Fruit fly (Drosophila melanogaster) whole organism, embryonic: ENCODE results near the gene Paris.
A peak's percentile ranks its signal among the peaks of the same experiment; 100 is the strongest.

ENCODE experiments used
- Bdp1 ChIP-seq: fragments of 200-800 bp; sonication (Bioruptor generic); optimal IDR thresholded peaks from 3 replicates; lab custom pipeline; 2016; ENCODE audit warnings: missing biosample characterization, missing genetic modification characterization
- Bteb2 ChIP-seq: fragments of 200-800 bp; sonication (Bioruptor generic); optimal IDR thresholded peaks from 2 replicates; lab custom pipeline; 2016; ENCODE audit warnings: missing biosample characterization, missing genetic modification characterization
- CG1024 ChIP-seq: fragments of 200-800 bp; sonication (Bioruptor generic); IDR thresholded peaks from 2 replicates; pipeline ENCODE4 v1.3.6; 2022; ENCODE audit warnings: missing biosample characterization, missing genetic modification characterization
- CG10267 ChIP-seq: fragments of 200-800 bp; sonication (Bioruptor generic); optimal IDR thresholded peaks from 2 replicates; lab custom pipeline; 2018; ENCODE audit warnings: missing biosample characterization, mild to moderate bottlenecking, missing genetic modification characterization, moderate library complexity
- CG10274 ChIP-seq: fragments of 200-800 bp; sonication (Bioruptor generic); optimal IDR thresholded peaks from 3 replicates; lab custom pipeline; 2017; ENCODE audit warnings: missing biosample characterization, mild to moderate bottlenecking, missing genetic modification characterization
- CG10462 ChIP-seq: fragments of 200-800 bp; sonication (Bioruptor generic); optimal IDR thresholded peaks from 2 replicates; lab custom pipeline; 2016; ENCODE audit warnings: missing biosample characterization, missing genetic modification characterization
- CG11504 ChIP-seq: fragments of 200-800 bp; sonication (Bioruptor generic); optimal IDR thresholded peaks from 3 replicates; lab custom pipeline; 2019; ENCODE audit warnings: missing biosample characterization, mild to moderate bottlenecking, missing genetic modification characterization, moderate library complexity
- CG12942 ChIP-seq: fragments of 200-800 bp; sonication (Bioruptor generic); optimal IDR thresholded peaks from 3 replicates; lab custom pipeline; 2016; ENCODE audit warnings: missing biosample characterization, missing genetic modification characterization
- CG13296 ChIP-seq: fragments of 200-800 bp; sonication (Bioruptor generic); optimal IDR thresholded peaks from 3 replicates; lab custom pipeline; 2018; ENCODE audit warnings: missing biosample characterization, mild to moderate bottlenecking, missing genetic modification characterization
- CG15601 ChIP-seq: fragments of 200-800 bp; sonication (Bioruptor generic); optimal IDR thresholded peaks from 3 replicates; lab custom pipeline; 2019; ENCODE audit warnings: missing biosample characterization, mild to moderate bottlenecking, missing genetic modification characterization, moderate library complexity
- CG16815 ChIP-seq: fragments of 200-800 bp; sonication (Bioruptor generic); optimal IDR thresholded peaks from 3 replicates; lab custom pipeline; 2017; ENCODE audit warnings: missing biosample characterization, mild to moderate bottlenecking, missing genetic modification characterization
- CG17186 ChIP-seq: fragments of 200-800 bp; sonication (Bioruptor generic); optimal IDR thresholded peaks from 3 replicates; lab custom pipeline; 2017; ENCODE audit warnings: missing biosample characterization, missing genetic modification reagents, missing genetic modification characterization
- CG17359 ChIP-seq: fragments of 200-800 bp; sonication (Bioruptor generic); optimal IDR thresholded peaks from 3 replicates; lab custom pipeline; 2018; ENCODE audit warnings: missing biosample characterization, mild to moderate bottlenecking, missing genetic modification characterization, moderate library complexity
- CG18011 ChIP-seq: fragments of 200-800 bp; sonication (Bioruptor generic); optimal IDR thresholded peaks from 2 replicates; lab custom pipeline; 2017; ENCODE audit warnings: missing biosample characterization, missing genetic modification characterization, mild to moderate bottlenecking, moderate library complexity, missing genotype
- CG2129 ChIP-seq: fragments of 200-800 bp; sonication (Bioruptor generic); IDR thresholded peaks from 2 replicates; pipeline ENCODE4 v1.3.6; 2022; ENCODE audit warnings: missing biosample characterization, missing genetic modification characterization; ENCODE audit not compliant: partially characterized antibody
- CG2678 ChIP-seq: fragments of 200-800 bp; sonication (Bioruptor generic); optimal IDR thresholded peaks from 3 replicates; lab custom pipeline; 2019; ENCODE audit warnings: missing biosample characterization, mild to moderate bottlenecking, missing genetic modification characterization, moderate library complexity
- CG30403 ChIP-seq: fragments of 200-800 bp; sonication (Bioruptor generic); optimal IDR thresholded peaks from 3 replicates; lab custom pipeline; 2016; ENCODE audit warnings: missing biosample characterization, missing genetic modification characterization
- CG31441 ChIP-seq: fragments of 200-800 bp; sonication (Bioruptor generic); IDR thresholded peaks from 2 replicates; pipeline ENCODE4 v1.3.6; 2022; ENCODE audit warnings: missing biosample characterization, missing genetic modification characterization
- CG3163 ChIP-seq: fragments of 200-800 bp; sonication (Bioruptor generic); optimal IDR thresholded peaks from 3 replicates; lab custom pipeline; 2016; ENCODE audit warnings: missing biosample characterization, missing genetic modification characterization
- CG32532 ChIP-seq: fragments of 200-800 bp; sonication (Bioruptor generic); IDR thresholded peaks from 2 replicates; pipeline ENCODE4 v1.3.6; 2022; ENCODE audit warnings: missing biosample characterization, missing genetic modification characterization
- CG33213 ChIP-seq: fragments of 200-800 bp; sonication (Bioruptor generic); optimal IDR thresholded peaks from 3 replicates; lab custom pipeline; 2016; ENCODE audit warnings: missing biosample characterization, missing genetic modification characterization
- CG34422 ChIP-seq: fragments of 200-800 bp; sonication (Bioruptor generic); IDR thresholded peaks from 3 replicates; pipeline ENCODE4 v1.3.6; 2022; ENCODE audit warnings: missing biosample characterization, missing genetic modification characterization
- CG3726 ChIP-seq: fragments of 200-800 bp; sonication (Bioruptor generic); IDR thresholded peaks from 3 replicates; pipeline ENCODE4, ENCODE4 v1.3.6; 2022; ENCODE audit warnings: missing biosample characterization, missing genetic modification characterization
- CG6689 ChIP-seq: fragments of 200-800 bp; sonication (Bioruptor generic); IDR thresholded peaks from 2 replicates; pipeline ENCODE4 v1.3.6; 2022; ENCODE audit warnings: missing biosample characterization, missing genetic modification characterization
- CG7928 ChIP-seq: fragments of 200-800 bp; sonication (Bioruptor generic); optimal IDR thresholded peaks from 2 replicates; lab custom pipeline; 2017; ENCODE audit warnings: missing biosample characterization, mild to moderate bottlenecking, missing genetic modification characterization
- Chrac-16 ChIP-seq: fragments of 200-800 bp; sonication (Bioruptor generic); optimal IDR thresholded peaks from 3 replicates; lab custom pipeline; 2016; ENCODE audit warnings: missing biosample characterization, missing genetic modification characterization
- Dad ChIP-seq: fragments of 200-800 bp; sonication (Bioruptor generic); optimal IDR thresholded peaks from 3 replicates; lab custom pipeline; 2016; ENCODE audit warnings: missing biosample characterization, missing genetic modification characterization
- Doc3 ChIP-seq: fragments of 200-800 bp; sonication (Bioruptor generic); IDR thresholded peaks from 3 replicates; pipeline ENCODE4 v1.3.6; 2022; ENCODE audit warnings: missing biosample characterization, missing genetic modification characterization; ENCODE audit not compliant: partially characterized antibody
- E2f2 ChIP-seq: fragments of 200-800 bp; sonication (Bioruptor generic); IDR thresholded peaks from 2 replicates; pipeline ENCODE4 v1.3.6; 2022; ENCODE audit warnings: missing biosample characterization, missing genetic modification characterization
- HmgZ ChIP-seq: fragments of 200-800 bp; sonication (Bioruptor generic); optimal IDR thresholded peaks from 2 replicates; lab custom pipeline; 2018; ENCODE audit warnings: missing biosample characterization, mild to moderate bottlenecking, missing genetic modification characterization
- Hr3 ChIP-seq: fragments of 200-800 bp; sonication (Bioruptor generic); optimal IDR thresholded peaks from 3 replicates; lab custom pipeline; 2016; ENCODE audit warnings: missing biosample characterization, missing genetic modification characterization
- Mes4 ChIP-seq: fragments of 200-800 bp; sonication (Bioruptor generic); optimal IDR thresholded peaks from 2 replicates; lab custom pipeline; 2016; ENCODE audit warnings: missing biosample characterization, missing genetic modification characterization
- NC2α ChIP-seq: fragments of 200-800 bp; sonication (Bioruptor generic); optimal IDR thresholded peaks from 2 replicates; lab custom pipeline; 2016; ENCODE audit warnings: missing biosample characterization, missing genetic modification characterization
- Nf-YC ChIP-seq: fragments of 200-800 bp; optimal IDR thresholded peaks from 3 replicates; lab custom pipeline; 2019; ENCODE audit warnings: missing biosample characterization, mild to moderate bottlenecking, missing genetic modification characterization, moderate library complexity
- Rx ChIP-seq: fragments of 200-800 bp; sonication (Bioruptor generic); IDR thresholded peaks from 2 replicates; pipeline ENCODE4 v1.3.6; 2022; ENCODE audit warnings: missing biosample characterization, missing genetic modification characterization
- Stat92E ChIP-seq, 3 experiments: fragments of >200 bp in 2 of 3; fragments of 200-800 bp in 1 of 3; sonication (Bioruptor generic) in 1 of 3; optimal IDR thresholded peaks; 2 replicates each; lab custom pipeline; 2017 to 2019; ENCODE audit warnings: missing biosample characterization in 3 of 3, missing genetic modification characterization in 3 of 3, mild to moderate bottlenecking in 1 of 3, moderate library complexity in 1 of 3
- bbx ChIP-seq: fragments of 200-800 bp; sonication (Bioruptor generic); IDR thresholded peaks from 2 replicates; pipeline ENCODE4 v1.3.6; 2022; ENCODE audit warnings: missing biosample characterization, missing genetic modification characterization; ENCODE audit not compliant: partially characterized antibody
- bsh ChIP-seq, 2 experiments: fragments of 200-800 bp; sonication (Bioruptor generic); optimal IDR thresholded peaks; 2 replicates each; lab custom pipeline; 2017 to 2018; ENCODE audit warnings: mild to moderate bottlenecking in 2 of 2, missing biosample characterization in 2 of 2, missing genetic modification characterization in 2 of 2, moderate library complexity in 1 of 2
- cas ChIP-seq: fragments of 200-800 bp; sonication (Bioruptor generic); IDR thresholded peaks from 2 replicates; pipeline ENCODE4 v1.3.6; 2022; ENCODE audit warnings: missing biosample characterization, missing genetic modification characterization
- chinmo ChIP-seq: fragments of 200-800 bp; sonication (Bioruptor generic); IDR thresholded peaks from 4 replicates; pipeline ENCODE4 v1.3.6; 2022; ENCODE audit warnings: missing biosample characterization, missing genetic modification characterization; ENCODE audit not compliant: partially characterized antibody
- cwo ChIP-seq: fragments of 200-800 bp; sonication (Bioruptor generic); optimal IDR thresholded peaks from 3 replicates; lab custom pipeline; 2017; ENCODE audit warnings: missing biosample characterization, missing genetic modification characterization, mild to moderate bottlenecking, moderate library complexity, missing genetic modification reagents
- eyg ChIP-seq: fragments of 200-800 bp; sonication (Bioruptor generic); optimal IDR thresholded peaks from 3 replicates; lab custom pipeline; 2016; ENCODE audit warnings: missing biosample characterization, missing genetic modification characterization
- inv ChIP-seq: fragments of 200-800 bp; sonication (Bioruptor generic); IDR thresholded peaks from 2 replicates; pipeline ENCODE4 v1.3.6; 2022; ENCODE audit warnings: missing biosample characterization, missing genetic modification characterization; ENCODE audit not compliant: partially characterized antibody
- maf-S ChIP-seq: fragments of 200-800 bp; sonication (Bioruptor generic); optimal IDR thresholded peaks from 2 replicates; lab custom pipeline; 2016; ENCODE audit warnings: missing biosample characterization, missing genetic modification characterization
- p53 ChIP-seq: fragments of 200-800 bp; sonication (Bioruptor generic); optimal IDR thresholded peaks from 2 replicates; lab custom pipeline; 2016; ENCODE audit warnings: missing biosample characterization, missing genetic modification characterization
- phol ChIP-seq: fragments of 200-800 bp; sonication (Bioruptor generic); optimal IDR thresholded peaks from 3 replicates; lab custom pipeline; 2018; ENCODE audit warnings: missing biosample characterization, mild to moderate bottlenecking, missing genetic modification characterization, moderate library complexity
- pita ChIP-seq: fragments of 200-800 bp; sonication (Bioruptor generic); optimal IDR thresholded peaks from 2 replicates; lab custom pipeline; 2017; ENCODE audit warnings: missing biosample characterization, mild to moderate bottlenecking, missing genetic modification characterization
- toy ChIP-seq: fragments of 200-800 bp; sonication (Bioruptor generic); IDR thresholded peaks from 2 replicates; pipeline ENCODE4 v1.3.6; 2022; ENCODE audit warnings: missing biosample characterization, missing genetic modification characterization
- tup ChIP-seq: fragments of 200-800 bp; sonication (Bioruptor generic); optimal IDR thresholded peaks from 2 replicates; lab custom pipeline; 2016; ENCODE audit warnings: missing biosample characterization, mild to moderate bottlenecking, missing genetic modification characterization, moderate library complexity
- tx ChIP-seq: fragments of 200-800 bp; sonication (Bioruptor generic); optimal IDR thresholded peaks from 2 replicates; lab custom pipeline; 2016; ENCODE audit warnings: missing biosample characterization, missing genetic modification characterization

Gene Paris

dm6 chr2L:4448582-4449016 lies 14.8 kb upstream of the Paris start, which contains the start of gene MFS18 (continued):
- peak; percentile 98 for TF ChIP-seq Hr3 (GFP tag; lab: Kevin White, UChicago)
- peak in 1 of 3 experiments; percentile 96 for TF ChIP-seq Stat92E (GFP tag; optimal IDR thresholded peaks at IDR 0.05; lab: Kevin White, UChicago)
- peak; percentile 16 for TF ChIP-seq CG3163 (GFP tag; lab: Kevin White, UChicago)
- peak; percentile 76 for TF ChIP-seq Mes4
- peak; percentile 99 for TF ChIP-seq CG6689
- TF ChIP-seq CG33213 (GFP tag; lab: Kevin White, UChicago) = peak; percentile 68
- peak; percentile 99 for TF ChIP-seq phol (tag; lab: Kevin White, UChicago)
- peak; percentile 63 for TF ChIP-seq tx (GFP tag; lab: Kevin White, UChicago)
- peak; percentile 96 for TF ChIP-seq CG12942 (GFP tag; lab: Kevin White, UChicago)
- TF ChIP-seq CG17359 = peak; percentile 100
- peak; percentile 96 for TF ChIP-seq toy (GFP tag; lab: Robert Waterston, UW)
- TF ChIP-seq HmgZ (tag; lab: Kevin White, UChicago) = peak; percentile 96
- TF ChIP-seq E2f2 (GFP tag; lab: Robert Waterston, UW) = peak; percentile 88
- TF ChIP-seq CG15601 = peak; percentile 91
- peak; percentile 88 for TF ChIP-seq Dad (GFP tag; lab: Kevin White, UChicago)
- peak; percentile 90 for TF ChIP-seq Bteb2 (GFP tag; lab: Kevin White, UChicago)
- peak; percentile 99 for TF ChIP-seq CG3726 (GFP tag; lab: Robert Waterston, UW)
- TF ChIP-seq bsh (GFP tag; optimal IDR thresholded peaks at IDR 0.05; lab: Kevin White, UChicago) = peak; percentile 67 to 97
- peak; percentile 92 for TF ChIP-seq CG17186
- TF ChIP-seq CG10267 (tag; lab: Kevin White, UChicago) = peak; percentile 98
- peak; percentile 79 for TF ChIP-seq Bdp1 (GFP tag; lab: Kevin White, UChicago)
- TF ChIP-seq pita (GFP tag; lab: Kevin White, UChicago) = no peak
- peak; percentile 94 for TF ChIP-seq CG10462 (GFP tag; lab: Kevin White, UChicago)
- TF ChIP-seq chinmo (GFP tag; lab: Robert Waterston, UW) = peak; percentile 85; the same call in 2 of the 4 replicates
- peak; percentile 66 for TF ChIP-seq NC2α (GFP tag; lab: Kevin White, UChicago)
- peak; percentile 99 for TF ChIP-seq CG2678 (tag; lab: Kevin White, UChicago)
- TF ChIP-seq CG2129 (GFP tag; lab: Robert Waterston, UW) = no peak; the same call in 1 of the 2 replicates
- TF ChIP-seq CG32532 = peak; percentile 99
- TF ChIP-seq inv (GFP tag; lab: Robert Waterston, UW) = peak; percentile 48
- peak; percentile 94 for TF ChIP-seq CG11504
- TF ChIP-seq CG18011 = peak; percentile 85
- TF ChIP-seq cas (GFP tag; lab: Robert Waterston, UW) = peak; percentile 98
- TF ChIP-seq tup (GFP tag; lab: Kevin White, UChicago) = peak; percentile 89
- peak; percentile 98 for TF ChIP-seq cwo
- TF ChIP-seq CG7928 (GFP tag; lab: Kevin White, UChicago) = peak; percentile 76
- TF ChIP-seq Rx = peak; percentile 98
- TF ChIP-seq Doc3 (GFP tag; lab: Robert Waterston, UW) = peak; percentile 62
- TF ChIP-seq CG16815 = peak; percentile 93
- peak; percentile 85 for TF ChIP-seq eyg (GFP tag; lab: Kevin White, UChicago)
- TF ChIP-seq p53 = peak; percentile 15
- peak; percentile 99 for TF ChIP-seq CG31441 (GFP tag; lab: Robert Waterston, UW)
- peak; percentile 97 for TF ChIP-seq maf-S (GFP tag; lab: Kevin White, UChicago)
- TF ChIP-seq CG13296 (GFP tag; lab: Kevin White, UChicago) = peak; percentile 97
- TF ChIP-seq Nf-YC (tag; lab: Kevin White, UChicago) = peak; percentile 87
- peak; percentile 96 for TF ChIP-seq CG1024 (GFP tag; lab: Robert Waterston, UW)
- TF ChIP-seq CG10274 = peak; percentile 100
- TF ChIP-seq Chrac-16 (GFP tag; lab: Kevin White, UChicago) = peak; percentile 97
- peak; percentile 98 for TF ChIP-seq CG30403 (GFP tag; lab: Kevin White, UChicago)
- TF ChIP-seq CG34422 = peak; percentile 99
- TF ChIP-seq bbx (GFP tag; lab: Robert Waterston, UW) = peak; percentile 93
